Worm (Caenorhabditis elegans): Measurements from ENCODE around the gene Y54G2A.32.

Gene Y54G2A.32

DNA sequence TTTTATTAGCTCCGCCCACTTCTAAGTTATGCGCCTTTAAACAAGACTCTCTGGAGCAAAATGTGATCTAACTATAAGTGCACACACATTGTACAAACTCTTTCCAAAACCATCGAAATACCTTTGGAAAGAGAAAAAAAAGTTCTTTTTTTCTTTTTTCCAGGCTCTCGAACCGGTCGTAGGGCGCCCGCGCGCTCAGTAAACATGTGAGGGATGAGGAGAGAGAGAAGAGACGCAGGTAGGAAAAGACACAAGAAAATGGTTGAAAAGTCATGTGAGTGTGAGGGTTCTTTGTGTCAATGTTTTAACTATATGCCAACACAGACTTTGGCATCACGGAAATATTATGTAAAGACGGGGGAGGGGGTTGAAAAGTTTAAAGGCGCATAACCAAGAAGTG is 29.3 kb upstream of the Y54G2A.32 start (continued):
- TF ChIP-seq skn-1 (tag; optimal IDR thresholded peaks at IDR 0.05) (no peak), dmd-9 (GFP tag; IDR thresholded peaks at IDR 0.05) (no peak), nhr-28 (tag; optimal IDR thresholded peaks at IDR 0.05) (peak; percentile 94), nhr-102 (tag; optimal IDR thresholded peaks at IDR 0.05) (peak; percentile 26), ztf-11 (tag; optimal IDR thresholded peaks at IDR 0.05) (no peak), T20F7.1 (GFP tag; optimal IDR thresholded peaks at IDR 0.05) (peak; percentile 9), unc-130 (GFP tag; optimal IDR thresholded peaks at IDR 0.05) (no peak), unc-62 (GFP tag; optimal IDR thresholded peaks at IDR 0.05 in 1 of 2) (peak in 1 of 2 experiments; percentile 98), unc-62 (tag; optimal IDR thresholded peaks at IDR 0.05) (no peak), arid-1 (GFP tag; conservative IDR thresholded peaks at IDR 0.05) (peak; percentile 46; the same call in 1 of the 2 replicates), egl-27 (tag; optimal IDR thresholded peaks at IDR 0.05) (no peak), mxl-3 (GFP tag; optimal IDR thresholded peaks at IDR 0.05) (peak; percentile 73), hmg-1.1 (GFP tag; IDR thresholded peaks at IDR 0.05) (peak; percentile 82), aha-1 (tag) (peak; percentile 98), mdl-1 (tag; optimal IDR thresholded peaks at IDR 0.05) (peak; percentile 9 to 87), hlh-11 (tag; optimal IDR thresholded peaks at IDR 0.05) (peak; percentile 94), spr-3 (GFP tag; optimal IDR thresholded peaks at IDR 0.05) (no peak), lsy-2 (tag; optimal IDR thresholded peaks at IDR 0.05) (peak; percentile 17 to 82), rbr-2 (tag; optimal IDR thresholded peaks at IDR 0.05) (peak; percentile 52), mdt-29 (GFP tag; IDR thresholded peaks at IDR 0.05) (0 out of 2 replicates have a peak, but pooled peaks have one; percentile 48), dmd-6 (GFP tag; IDR thresholded peaks at IDR 0.05) (peak; percentile 78), egl-43 (GFP tag; IDR thresholded peaks at IDR 0.05) (peak; percentile 57; the same call in 1 of the 2 replicates), zfp-3 (GFP tag; conservative IDR thresholded peaks at IDR 0.05) (no peak; the same call in 1 of the 2 replicates), F44E2.7 (GFP tag; IDR thresholded peaks at IDR 0.05) (no peak), zip-2 (tag; optimal IDR thresholded peaks at IDR 0.05) (no peak), T26A8.4 (GFP tag; IDR thresholded peaks at IDR 0.05) (peak; percentile 64), nhr-11 (tag; optimal IDR thresholded peaks at IDR 0.05) (peak; percentile 66), nhr-6 (tag; optimal IDR thresholded peaks at IDR 0.05) (peak; percentile 54), Y75B8A.6 (GFP tag; IDR thresholded peaks at IDR 0.05) (0 out of 2 replicates have a peak, but pooled peaks have one; percentile 26), daf-16 (GFP tag; optimal IDR thresholded peaks at IDR 0.05) (peak in 1 of 2 experiments; percentile 20), daf-16 (tag; optimal IDR thresholded peaks at IDR 0.05) (peak; percentile 88), unc-39 (tag; optimal IDR thresholded peaks at IDR 0.05) (no peak), nhr-42 (GFP tag; IDR thresholded peaks at IDR 0.05) (0 out of 2 replicates have a peak, but pooled peaks have one; percentile 58), dmd-8 (GFP tag; IDR thresholded peaks at IDR 0.05) (no peak), hlh-30 (tag; optimal IDR thresholded peaks at IDR 0.05; ENCODE audit: insufficient read depth) (peak; percentile 99), ceh-28 (tag; optimal IDR thresholded peaks at IDR 0.05) (no peak), lin-13 (GFP tag; optimal IDR thresholded peaks at IDR 0.05) (peak; percentile 75), nhr-10 (tag; optimal IDR thresholded peaks at IDR 0.05) (peak; percentile 53), mep-1 (tag; optimal IDR thresholded peaks at IDR 0.05) (peak; percentile 89), duxl-1 (tag; optimal IDR thresholded peaks at IDR 0.05; ENCODE audit: poor library complexity) (no peak)

DNA sequence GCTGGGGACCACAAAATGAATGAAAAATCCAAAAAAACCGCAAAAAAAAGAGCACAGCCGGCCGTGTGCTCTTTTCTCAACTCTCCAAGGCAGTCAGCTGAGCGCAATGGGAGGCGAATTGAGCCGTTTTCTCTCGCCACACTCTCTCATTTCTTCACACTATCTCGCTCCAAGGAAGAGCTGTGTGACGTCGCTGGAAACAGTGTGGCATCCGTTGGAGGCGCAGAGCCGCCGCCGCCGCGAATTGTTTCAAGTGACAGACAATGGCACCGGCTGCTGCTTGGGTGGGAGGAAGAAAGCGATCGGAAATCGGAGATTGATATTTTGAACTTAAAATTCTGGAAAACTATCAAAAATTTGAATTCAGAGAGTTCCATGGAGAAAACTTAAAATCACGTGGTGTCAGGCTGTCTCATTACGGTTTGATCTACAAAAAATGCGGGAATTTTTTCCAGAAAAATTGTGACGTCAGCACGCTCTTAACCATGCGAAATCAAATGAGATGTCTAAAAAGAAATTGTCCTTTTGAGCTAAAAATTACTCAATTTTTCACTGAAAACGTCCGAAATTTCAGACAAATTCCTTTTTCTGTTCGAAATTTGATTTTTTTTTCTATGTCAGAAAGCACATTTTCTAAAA is 27.6 kb upstream of the Y54G2A.32 start:
- TF ChIP-seq hlh-30 (tag; optimal IDR thresholded peaks at IDR 0.05; ENCODE audit: insufficient read depth), result peak; percentile 78
- peak; percentile 36 for TF ChIP-seq mes-2 (tag; optimal IDR thresholded peaks at IDR 0.05; ENCODE audit: poor library complexity, severe bottlenecking)
- no peak for TF ChIP-seq madf-5 (GFP tag; IDR thresholded peaks at IDR 0.05)
- TF ChIP-seq mep-1 (tag; optimal IDR thresholded peaks at IDR 0.05), result peak; percentile 3
- TF ChIP-seq egl-43 (GFP tag; IDR thresholded peaks at IDR 0.05), result peak; percentile 70; the same call in 1 of the 2 replicates
- TF ChIP-seq tra-1 (GFP tag; IDR thresholded peaks at IDR 0.05), result peak; percentile 52; the same call in 1 of the 2 replicates
- peak; percentile 89 for TF ChIP-seq hlh-11 (tag; optimal IDR thresholded peaks at IDR 0.05)
- TF ChIP-seq lin-1 (GFP tag; IDR thresholded peaks at IDR 0.05), result 0 out of 2 replicates have a peak, but pooled peaks have one; percentile 42
- TF ChIP-seq ama-1 (optimal IDR thresholded peaks at IDR 0.05), result no peak
- TF ChIP-seq hif-1 (tag; optimal IDR thresholded peaks at IDR 0.05), result peak in 1 of 2 experiments; percentile 29
- no peak for TF ChIP-seq tag-97 (GFP tag; IDR thresholded peaks at IDR 0.05)
- peak; percentile 7 for TF ChIP-seq dve-1 (tag; optimal IDR thresholded peaks at IDR 0.05; ENCODE audit: insufficient read depth)
- peak; percentile 92 for TF ChIP-seq aha-1 (tag)
- TF ChIP-seq ztf-11 (tag; optimal IDR thresholded peaks at IDR 0.05), result no peak
- 0 out of 2 replicates have a peak, but pooled peaks have one; percentile 32 for TF ChIP-seq lim-7 (GFP tag; IDR thresholded peaks at IDR 0.05)
- peak; percentile 22 for TF ChIP-seq nhr-11 (tag; optimal IDR thresholded peaks at IDR 0.05)
- peak in 1 of 2 experiments; percentile 96 for TF ChIP-seq unc-62 (GFP tag; optimal IDR thresholded peaks at IDR 0.05 in 1 of 2)
- TF ChIP-seq unc-62 (tag; optimal IDR thresholded peaks at IDR 0.05), result no peak
- TF ChIP-seq rbr-2 (tag; optimal IDR thresholded peaks at IDR 0.05), result peak; percentile 45
